Worm (Caenorhabditis elegans) whole organism, young adult: ENCODE data around the gene cpg-23.

ENCODE experiments used
- D2030.7 ChIP-seq: fragments of 200-800 bp; sonication (Bioruptor generic); IDR thresholded peaks from 2 replicates; pipeline ENCODE4 v1.3.6; 2022; ENCODE audit warnings: missing genetic modification reagents, missing genetic modification characterization, missing compliant biosample characterization
- Y53G8AR.9 ChIP-seq: fragments of 200-800 bp; sonication (Bioruptor generic); conservative IDR thresholded peaks from 2 replicates; pipeline ENCODE4 v1.3.6; 2022; ENCODE audit warnings: missing genetic modification reagents, missing genetic modification characterization, missing compliant biosample characterization
- lin-54 ChIP-seq: fragments of 200-800 bp; sonication (Bioruptor generic); optimal IDR thresholded peaks from 2 replicates; lab custom pipeline; 2018; ENCODE audit warnings: mild to moderate bottlenecking, missing genetic modification characterization, missing compliant biosample characterization

ce11 chrV:19099504-19099903 is 41.1 kb upstream of the cpg-23 start:
- no peak for TF ChIP-seq D2030.7 (GFP tag; lab: Robert Waterston, UW)
- no peak for TF ChIP-seq lin-54 (GFP tag; lab: Kevin White, UChicago)
- no peak for TF ChIP-seq Y53G8AR.9
